Fruit fly (Drosophila melanogaster) whole organism, pupa: ENCODE measurements around the gene Or13a.
A peak's percentile ranks its signal among the peaks of the same experiment; 100 is the strongest.

Experiments used
- CG10348 ChIP-seq: fragments of 200-800 bp; sonication (Bioruptor generic); IDR thresholded peaks from 2 replicates; pipeline ENCODE4 v1.3.6; 2022; ENCODE audit warnings: missing biosample characterization, missing genetic modification characterization
- CG12605 ChIP-seq: fragments of 200-800 bp; sonication (Bioruptor generic); IDR thresholded peaks from 2 replicates; pipeline ENCODE4 v1.3.6; 2022; ENCODE audit warnings: missing biosample characterization, missing genetic modification characterization
- CG13204 ChIP-seq: fragments of 200-800 bp; sonication (Bioruptor generic); optimal IDR thresholded peaks from 2 replicates; lab custom pipeline; 2018; ENCODE audit warnings: missing biosample characterization, mild to moderate bottlenecking, missing genetic modification characterization, moderate library complexity
- CG14655 ChIP-seq: fragments of 200-800 bp; sonication (Bioruptor generic); optimal IDR thresholded peaks from 3 replicates; lab custom pipeline; 2017; ENCODE audit warnings: mild to moderate bottlenecking, missing biosample characterization, missing genetic modification reagents, missing genetic modification characterization
- CG15710 ChIP-seq: fragments of 200-800 bp; sonication (Bioruptor generic); optimal IDR thresholded peaks from 2 replicates; lab custom pipeline; 2018; ENCODE audit warnings: missing biosample characterization, mild to moderate bottlenecking, missing genetic modification characterization, moderate library complexity
- CG17806 ChIP-seq: fragments of 200-800 bp; sonication (Bioruptor generic); optimal IDR thresholded peaks from 2 replicates; lab custom pipeline; 2018; ENCODE audit warnings: missing biosample characterization, mild to moderate bottlenecking, missing genetic modification characterization, moderate library complexity
- CG32121 ChIP-seq: fragments of 200-800 bp; sonication (Bioruptor generic); IDR thresholded peaks from 2 replicates; pipeline ENCODE4 v1.3.6; 2022; ENCODE audit warnings: missing biosample characterization, missing genetic modification characterization
- CG34367 ChIP-seq: fragments of 200-800 bp; sonication (Bioruptor generic); optimal IDR thresholded peaks from 2 replicates; lab custom pipeline; 2018; ENCODE audit warnings: missing biosample characterization, mild to moderate bottlenecking, missing genetic modification characterization
- CG4496 ChIP-seq: fragments of 200-800 bp; sonication (Bioruptor generic); IDR thresholded peaks from 3 replicates; pipeline ENCODE4 v1.3.6; 2022; ENCODE audit warnings: missing biosample characterization, missing genetic modification characterization
- CG8159 ChIP-seq: fragments of 200-800 bp; sonication (Bioruptor generic); optimal IDR thresholded peaks from 3 replicates; lab custom pipeline; 2018; ENCODE audit warnings: missing biosample characterization, mild to moderate bottlenecking, missing genetic modification characterization, moderate library complexity
- CG8301 ChIP-seq: fragments of 200-800 bp; sonication (Bioruptor generic); optimal IDR thresholded peaks from 2 replicates; lab custom pipeline; 2018; ENCODE audit warnings: missing biosample characterization, mild to moderate bottlenecking, missing genetic modification characterization
- CG9948 ChIP-seq: fragments of 200-800 bp; sonication (Bioruptor generic); optimal IDR thresholded peaks from 2 replicates; lab custom pipeline; 2018; ENCODE audit warnings: missing biosample characterization, mild to moderate bottlenecking, missing genetic modification characterization, moderate library complexity
- D1 ChIP-seq: fragments of 200-800 bp; sonication (Bioruptor generic); optimal IDR thresholded peaks from 2 replicates; lab custom pipeline; 2018; ENCODE audit warnings: missing biosample characterization, mild to moderate bottlenecking, missing genetic modification characterization, moderate library complexity
- EcR ChIP-seq: fragments of 200-800 bp; sonication (Bioruptor generic); optimal IDR thresholded peaks from 3 replicates; lab custom pipeline; 2019; ENCODE audit warnings: missing biosample characterization, missing genetic modification characterization, mild to moderate bottlenecking, moderate library complexity, missing genetic modification reagents
- Ets98B ChIP-seq: fragments of 200-800 bp; sonication (Bioruptor generic); IDR thresholded peaks from 2 replicates; pipeline ENCODE4 v1.3.6; 2022; ENCODE audit warnings: missing biosample characterization, missing genetic modification characterization
- Pif1A ChIP-seq: fragments of 200-800 bp; sonication (Bioruptor generic); optimal IDR thresholded peaks from 3 replicates; lab custom pipeline; 2016; ENCODE audit warnings: missing biosample characterization, missing genetic modification characterization
- Pif1B ChIP-seq: fragments of 200-800 bp; sonication (Bioruptor generic); optimal IDR thresholded peaks from 3 replicates; lab custom pipeline; 2016; ENCODE audit warnings: missing biosample characterization, missing genetic modification characterization
- Snoo ChIP-seq: fragments of 200-800 bp; sonication (Bioruptor generic); optimal IDR thresholded peaks from 3 replicates; lab custom pipeline; 2017; ENCODE audit warnings: missing biosample characterization, mild to moderate bottlenecking, missing genetic modification characterization, inconsistent platforms
- fd96Ca ChIP-seq: fragments of 200-800 bp; sonication (Bioruptor generic); IDR thresholded peaks from 3 replicates; pipeline ENCODE4 v1.3.6; 2022; ENCODE audit warnings: missing biosample characterization, missing genetic modification characterization
- gl ChIP-seq: fragments of 200-800 bp; sonication (Bioruptor generic); optimal IDR thresholded peaks from 2 replicates; lab custom pipeline; 2018; ENCODE audit warnings: missing biosample characterization, mild to moderate bottlenecking, missing genetic modification characterization
- rn ChIP-seq: fragments of 200-800 bp; sonication (Bioruptor generic); IDR thresholded peaks from 2 replicates; pipeline ENCODE4 v1.3.6; 2022; ENCODE audit warnings: missing biosample characterization, missing genetic modification characterization

Or13a gene

DNA sequence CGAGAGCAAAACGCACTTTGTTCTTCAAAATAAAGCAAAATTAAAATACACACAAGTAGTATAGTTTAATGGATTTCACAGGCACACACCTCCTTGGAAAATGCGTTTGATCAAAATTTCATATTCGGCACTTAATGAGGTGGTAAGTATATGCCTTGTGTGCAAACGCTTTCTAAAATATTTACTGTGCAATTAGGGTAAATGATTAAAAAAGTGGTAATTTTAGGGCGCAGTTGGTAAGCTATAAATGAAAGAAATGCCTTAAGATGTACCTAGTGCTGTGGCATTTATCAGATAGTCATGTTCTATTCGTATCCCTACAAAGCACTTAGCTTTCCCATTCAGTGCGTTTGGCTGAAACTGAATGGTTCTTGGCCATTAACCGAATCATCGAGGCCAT, at the start of gene Or13a:
Or13a (plus strand) TSS at position 301 of the 400 bp plus-strand sequence.
- TF ChIP-seq Pif1B = no peak
- no peak for TF ChIP-seq CG8159 (tag; lab: Kevin White, UChicago)
- TF ChIP-seq CG17806 = no peak
- no peak for TF ChIP-seq CG8301 (tag; lab: Kevin White, UChicago)
- no peak for TF ChIP-seq fd96Ca
- no peak for TF ChIP-seq D1 (tag; lab: Kevin White, UChicago)
- no peak for TF ChIP-seq rn (GFP tag; lab: Robert Waterston, UW)
- no peak for TF ChIP-seq Pif1A (GFP tag; lab: Kevin White, UChicago)
- no peak for TF ChIP-seq CG14655 (GFP tag; lab: Kevin White, UChicago)
- TF ChIP-seq EcR (GFP tag; lab: Kevin White, UChicago) = no peak
- TF ChIP-seq CG15710 = no peak
- TF ChIP-seq CG9948 = no peak
- TF ChIP-seq gl (tag; lab: Kevin White, UChicago) = no peak
- TF ChIP-seq CG10348 (GFP tag; lab: Robert Waterston, UW) = no peak
- TF ChIP-seq CG32121 (GFP tag; lab: Robert Waterston, UW) = no peak
- no peak for TF ChIP-seq Snoo (tag; lab: Kevin White, UChicago)
- TF ChIP-seq CG13204 (GFP tag; lab: Kevin White, UChicago) = no peak
- TF ChIP-seq, all 21 proteins: peak for 0

DNA sequence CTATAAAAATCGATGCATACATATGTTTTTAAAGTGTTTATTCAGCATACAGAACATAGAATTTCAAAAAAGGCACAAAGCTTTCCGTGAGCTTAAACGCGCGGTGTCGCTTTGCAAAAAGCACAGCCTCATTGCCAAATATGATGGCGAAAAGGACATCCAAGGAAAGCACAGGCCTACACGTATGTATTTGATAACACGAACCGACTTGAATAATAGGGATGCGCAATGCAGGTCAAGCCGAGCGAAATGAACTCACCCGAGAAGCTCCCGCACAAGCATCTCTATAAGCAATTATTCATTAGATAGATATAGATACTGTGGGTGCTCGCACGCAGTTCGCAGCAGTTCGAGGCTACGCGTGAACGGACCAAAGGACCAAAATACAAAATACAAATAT, 49.4 kb upstream of the Or13a start, which contains the start of gene Lcch3:
Lcch3 (plus strand) TSS at position 301 of the 400 bp plus-strand sequence.
- TF ChIP-seq Snoo (tag; lab: Kevin White, UChicago) (no peak), rn (GFP tag; lab: Robert Waterston, UW) (no peak), CG15710 (no peak), CG34367 (tag; lab: Kevin White, UChicago) (no peak), D1 (tag; lab: Kevin White, UChicago) (no peak), CG32121 (GFP tag; lab: Robert Waterston, UW) (no peak), CG14655 (GFP tag; lab: Kevin White, UChicago) (no peak), EcR (GFP tag; lab: Kevin White, UChicago) (no peak), fd96Ca (no peak), CG8301 (tag; lab: Kevin White, UChicago) (no peak), CG10348 (GFP tag; lab: Robert Waterston, UW) (no peak), CG17806 (no peak), Pif1A (GFP tag; lab: Kevin White, UChicago) (no peak), CG9948 (no peak), CG4496 (GFP tag; lab: Robert Waterston, UW) (no peak), gl (tag; lab: Kevin White, UChicago) (no peak), CG12605 (no peak), Pif1B (no peak)

DNA sequence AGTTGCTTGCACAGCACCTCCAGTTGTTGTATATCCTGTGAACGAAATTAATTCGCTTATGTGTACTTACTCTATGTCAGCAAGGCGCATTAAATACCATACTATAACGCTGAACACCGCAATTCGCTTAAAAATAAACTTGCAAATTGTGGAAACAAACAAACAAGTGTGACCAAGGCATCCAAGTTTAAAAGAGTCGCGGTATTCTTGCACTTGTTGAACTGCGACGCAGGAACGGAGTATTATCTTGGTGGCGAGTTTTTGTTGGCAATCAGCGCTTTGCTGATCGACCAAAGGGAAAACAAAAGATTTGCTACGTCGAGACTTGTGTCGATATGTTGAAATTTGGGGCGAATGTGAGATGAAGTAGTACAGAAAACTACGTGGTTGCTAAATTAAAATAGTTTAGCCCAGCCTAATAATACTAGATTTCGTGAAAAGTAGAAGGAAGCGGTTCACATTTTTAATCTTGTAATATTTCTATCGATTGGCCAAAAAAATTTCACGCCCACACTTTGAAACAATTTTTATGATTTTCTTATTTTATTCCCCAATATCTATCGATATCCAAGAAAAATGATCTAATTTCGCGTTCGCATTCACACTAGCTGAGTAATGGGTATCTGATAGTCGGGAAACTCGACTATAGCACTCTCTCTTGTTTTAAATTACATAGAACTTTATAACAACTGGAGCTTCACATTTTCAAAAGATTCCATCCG, 40.6 kb upstream of the Or13a start, which contains the start of gene Ranbp16:
Ranbp16 (minus strand) TSS at position 364 of the 722 bp plus-strand sequence.
- TF ChIP-seq CG14655 (GFP tag; lab: Kevin White, UChicago) = no peak
- no peak for TF ChIP-seq Pif1A (GFP tag; lab: Kevin White, UChicago)
- no peak for TF ChIP-seq CG12605
- TF ChIP-seq CG8159 (tag; lab: Kevin White, UChicago) = no peak
- no peak for TF ChIP-seq CG4496 (GFP tag; lab: Robert Waterston, UW)
- TF ChIP-seq CG8301 (tag; lab: Kevin White, UChicago) = no peak
- TF ChIP-seq rn (GFP tag; lab: Robert Waterston, UW) = no peak
- TF ChIP-seq Pif1B = no peak
- no peak for TF ChIP-seq CG10348 (GFP tag; lab: Robert Waterston, UW)
- TF ChIP-seq CG17806 = no peak
- no peak for TF ChIP-seq fd96Ca
- TF ChIP-seq Ets98B (GFP tag; lab: Robert Waterston, UW) = no peak
- TF ChIP-seq CG34367 (tag; lab: Kevin White, UChicago) = no peak

DNA sequence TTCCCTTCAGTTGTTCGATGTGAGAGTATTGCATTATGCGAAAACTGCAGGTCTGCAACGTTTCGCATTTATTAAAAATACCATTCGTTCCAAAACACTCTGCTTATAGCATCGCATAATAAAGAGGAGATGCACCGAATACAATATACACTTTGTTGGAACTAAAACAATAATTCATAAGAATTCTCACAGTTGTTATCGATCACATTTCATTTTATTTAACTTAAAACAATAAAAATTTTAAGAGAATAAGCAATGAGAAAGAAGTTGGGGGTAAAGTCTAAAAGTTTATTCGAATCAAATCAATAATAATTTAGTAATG, 40.0 kb upstream of the Or13a start:
- no peak for TF ChIP-seq rn (GFP tag; lab: Robert Waterston, UW)
- peak; percentile 7 for TF ChIP-seq CG17806

DNA sequence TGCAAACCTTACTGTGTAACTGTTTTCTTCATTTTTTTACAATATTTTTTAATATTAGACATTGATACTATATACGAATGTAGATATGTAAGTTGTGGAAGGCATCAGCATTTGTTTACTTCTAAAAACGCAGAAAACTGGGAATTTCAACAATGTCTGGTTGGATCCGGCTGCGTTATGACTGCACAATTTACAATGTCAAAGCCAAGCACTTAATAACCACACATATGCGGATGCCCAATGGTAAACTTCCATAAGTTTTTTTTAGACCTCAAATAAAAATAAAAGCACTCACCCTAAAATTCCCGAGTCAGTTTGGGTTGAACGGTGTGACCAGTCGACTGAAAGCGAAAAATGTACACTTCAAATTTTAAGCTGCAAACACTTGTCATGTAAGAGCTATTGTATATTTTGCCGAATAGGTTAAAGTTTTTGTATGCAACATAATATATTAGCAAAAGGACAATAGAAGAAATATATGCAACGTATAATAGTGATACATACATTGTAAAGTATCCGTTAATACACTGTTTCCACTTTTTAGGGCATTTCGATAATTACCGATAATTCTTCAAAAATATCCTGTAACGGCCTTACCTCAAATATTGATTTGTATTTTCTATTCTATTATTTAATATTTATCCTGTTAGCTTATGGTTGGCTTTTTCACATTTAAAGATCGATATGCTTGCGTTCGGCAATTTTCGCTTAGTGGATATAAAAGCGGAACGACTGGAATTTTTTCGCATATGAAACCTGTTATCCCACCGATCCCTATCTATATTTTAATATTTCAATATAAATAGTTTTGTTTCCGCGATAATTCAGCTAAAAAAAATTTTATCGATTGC, 33.9 kb upstream of the Or13a start, which contains the start of gene Stim:
Stim (minus strand) TSS at position 347 of the 851 bp plus-strand sequence.
- TF ChIP-seq CG32121 (GFP tag; lab: Robert Waterston, UW) (no peak), CG14655 (GFP tag; lab: Kevin White, UChicago) (no peak), gl (tag; lab: Kevin White, UChicago) (no peak), Pif1B (no peak), CG4496 (GFP tag; lab: Robert Waterston, UW) (no peak), Pif1A (GFP tag; lab: Kevin White, UChicago) (no peak), Snoo (tag; lab: Kevin White, UChicago) (no peak), CG9948 (no peak), CG10348 (GFP tag; lab: Robert Waterston, UW) (no peak), Ets98B (GFP tag; lab: Robert Waterston, UW) (no peak), CG15710 (no peak), CG34367 (tag; lab: Kevin White, UChicago) (no peak), EcR (GFP tag; lab: Kevin White, UChicago) (no peak), CG17806 (no peak)
